Worm (Caenorhabditis elegans) whole organism, late embryonic: Measurements from ENCODE around the gene skr-8.

Source experiments
- C38D4.7 ChIP-seq: fragments of 200-800 bp; sonication (Bioruptor generic); optimal IDR thresholded peaks from 2 replicates; lab custom pipeline; 2018; ENCODE audit warnings: mild to moderate bottlenecking, missing genetic modification characterization, moderate library complexity, missing compliant biosample characterization
- F13H6.1 ChIP-seq: sonication (generic microtip); optimal IDR thresholded peaks from 2 replicates; lab custom pipeline; 2016; ENCODE audit warnings: missing genetic modification characterization, missing compliant biosample characterization
- K09A11.1 ChIP-seq: sonication (generic microtip); optimal IDR thresholded peaks from 2 replicates; lab custom pipeline; 2017; ENCODE audit warnings: antibody characterized with exemption, mild to moderate bottlenecking, missing genetic modification characterization, missing compliant biosample characterization; ENCODE audit not compliant: insufficient read depth
- T23F11.4 ChIP-seq: fragments of 200-800 bp; sonication (Bioruptor generic); optimal IDR thresholded peaks from 2 replicates; lab custom pipeline; 2018; ENCODE audit warnings: mild to moderate bottlenecking, missing genetic modification characterization, missing compliant biosample characterization
- Y22D7AL.16 ChIP-seq: sonication (generic microtip); optimal IDR thresholded peaks from 2 replicates; lab custom pipeline; 2016; ENCODE audit warnings: missing genetic modification characterization, missing compliant biosample characterization
- ceh-14 ChIP-seq: sonication (generic microtip); optimal IDR thresholded peaks from 2 replicates; lab custom pipeline; 2016; ENCODE audit warnings: missing genotype, missing genetic modification characterization, missing compliant biosample characterization
- ceh-18 ChIP-seq: sonication (generic microtip); optimal IDR thresholded peaks from 2 replicates; lab custom pipeline; 2016; ENCODE audit warnings: missing genetic modification characterization, missing compliant biosample characterization
- ceh-19 ChIP-seq: fragments of 200-800 bp; sonication (Bioruptor generic); optimal IDR thresholded peaks from 2 replicates; lab custom pipeline; 2018; ENCODE audit warnings: mild to moderate bottlenecking, missing genetic modification characterization, missing compliant biosample characterization
- ceh-22 ChIP-seq: sonication (generic microtip); optimal IDR thresholded peaks from 2 replicates; lab custom pipeline; 2017; ENCODE audit warnings: missing biosample characterization, missing genetic modification characterization
- ceh-31 ChIP-seq: sonication (generic microtip); optimal IDR thresholded peaks from 2 replicates; lab custom pipeline; 2016; ENCODE audit warnings: missing genetic modification characterization, missing compliant biosample characterization
- ceh-45 ChIP-seq: fragments of 200-800 bp; sonication (Bioruptor generic); IDR thresholded peaks from 2 replicates; pipeline ENCODE4 v1.3.6; 2022; ENCODE audit warnings: missing genetic modification reagents, missing genetic modification characterization, missing compliant biosample characterization
- ceh-48 ChIP-seq: sonication (generic microtip); optimal IDR thresholded peaks from 2 replicates; lab custom pipeline; 2016; ENCODE audit warnings: missing genetic modification characterization, inconsistent platforms, missing compliant biosample characterization
- elt-2 ChIP-seq: sonication (generic microtip); optimal IDR thresholded peaks from 2 replicates; lab custom pipeline; 2016; ENCODE audit warnings: missing genetic modification reagents, missing genetic modification characterization, missing compliant biosample characterization
- ets-4 ChIP-seq: sonication (generic microtip); optimal IDR thresholded peaks from 2 replicates; lab custom pipeline; 2016; ENCODE audit warnings: missing genetic modification characterization, missing compliant biosample characterization
- fax-1 ChIP-seq: sonication (generic microtip); optimal IDR thresholded peaks from 2 replicates; lab custom pipeline; 2016; ENCODE audit warnings: missing genotype, missing genetic modification characterization, missing compliant biosample characterization
- fkh-10 ChIP-seq: fragments of 150-350 bp; optimal IDR thresholded peaks from 2 replicates; lab custom pipeline; 2014; ENCODE audit warnings: missing biosample characterization, missing genetic modification reagents, missing genetic modification characterization
- fkh-6 ChIP-seq: sonication (generic microtip); optimal IDR thresholded peaks from 2 replicates; lab custom pipeline; 2016; ENCODE audit warnings: missing genetic modification characterization, missing compliant biosample characterization
- gmeb-2 ChIP-seq: sonication (generic microtip); optimal IDR thresholded peaks from 2 replicates; lab custom pipeline; 2016; ENCODE audit warnings: missing genetic modification characterization, inconsistent platforms, missing compliant biosample characterization
- hlh-6 ChIP-seq: sonication (generic microtip); optimal IDR thresholded peaks from 2 replicates; lab custom pipeline; 2016; ENCODE audit warnings: missing genotype, missing genetic modification characterization, missing compliant biosample characterization
- hlh-8 ChIP-seq: sonication (generic microtip); optimal IDR thresholded peaks from 2 replicates; lab custom pipeline; 2016; ENCODE audit warnings: missing genotype, missing genetic modification characterization, missing compliant biosample characterization
- lim-6 ChIP-seq: sonication (generic microtip); optimal IDR thresholded peaks from 2 replicates; lab custom pipeline; 2016; ENCODE audit warnings: missing genetic modification characterization, missing compliant biosample characterization
- madf-2 ChIP-seq: sonication (generic microtip); optimal IDR thresholded peaks from 2 replicates; lab custom pipeline; 2017; ENCODE audit warnings: missing genetic modification characterization, missing compliant biosample characterization
- nfya-1 ChIP-seq: sonication (generic microtip); optimal IDR thresholded peaks from 2 replicates; lab custom pipeline; 2017; ENCODE audit warnings: missing genetic modification characterization, mild to moderate bottlenecking, missing compliant biosample characterization, antibody characterized with exemption, moderate library complexity
- nhr-11 ChIP-seq: fragments of 150-350 bp; optimal IDR thresholded peaks from 2 replicates; lab custom pipeline; 2014; ENCODE audit warnings: missing biosample characterization, missing genetic modification characterization
- odd-2 ChIP-seq: sonication (generic microtip); optimal IDR thresholded peaks from 2 replicates; lab custom pipeline; 2017; ENCODE audit warnings: antibody characterized with exemption, mild to moderate bottlenecking, missing genetic modification characterization, missing compliant biosample characterization
- pag-3 ChIP-seq: sonication (generic microtip); optimal IDR thresholded peaks from 2 replicates; lab custom pipeline; 2016; ENCODE audit warnings: missing compliant biosample characterization, missing genetic modification characterization, borderline replicate concordance
- pat-9 ChIP-seq: fragments of 200-800 bp; sonication (Bioruptor generic); optimal IDR thresholded peaks from 2 replicates; lab custom pipeline; 2018; ENCODE audit warnings: mild to moderate bottlenecking, missing genetic modification characterization, moderate library complexity, missing compliant biosample characterization
- pax-1 ChIP-seq: fragments of 150-350 bp; optimal IDR thresholded peaks from 2 replicates; lab custom pipeline; 2014; ENCODE audit warnings: missing biosample characterization, missing genetic modification characterization
- pha-2 ChIP-seq: sonication (generic microtip); optimal IDR thresholded peaks from 2 replicates; lab custom pipeline; 2017; ENCODE audit warnings: mild to moderate bottlenecking, missing genetic modification characterization, missing compliant biosample characterization
- ref-2 ChIP-seq: sonication (generic microtip); optimal IDR thresholded peaks from 2 replicates; lab custom pipeline; 2016; ENCODE audit warnings: missing genetic modification characterization, missing compliant biosample characterization
- sdc-2 ChIP-seq: sonication (generic microtip); optimal IDR thresholded peaks from 2 replicates; lab custom pipeline; 2016; ENCODE audit warnings: missing genotype, missing genetic modification characterization, missing compliant biosample characterization
- sox-4 ChIP-seq: sonication (generic microtip); optimal IDR thresholded peaks from 2 replicates; lab custom pipeline; 2017; ENCODE audit warnings: mild to moderate bottlenecking, missing genetic modification characterization, inconsistent platforms, missing compliant biosample characterization
- syd-9 ChIP-seq: sonication (generic microtip); optimal IDR thresholded peaks from 2 replicates; lab custom pipeline; 2016; ENCODE audit warnings: mild to moderate bottlenecking, missing genetic modification characterization, moderate library complexity, missing compliant biosample characterization
- tbx-2 ChIP-seq: sonication (generic microtip); optimal IDR thresholded peaks from 2 replicates; lab custom pipeline; 2016; ENCODE audit warnings: missing genetic modification characterization, missing compliant biosample characterization
- ttx-3 ChIP-seq: sonication (generic microtip); optimal IDR thresholded peaks from 2 replicates; lab custom pipeline; 2016; ENCODE audit warnings: missing genetic modification reagents, missing genetic modification characterization, missing compliant biosample characterization
- unc-42 ChIP-seq: sonication (generic microtip); optimal IDR thresholded peaks from 2 replicates; lab custom pipeline; 2016; ENCODE audit warnings: missing genotype, missing genetic modification characterization, missing compliant biosample characterization
- unc-86 ChIP-seq: sonication (generic microtip); optimal IDR thresholded peaks from 2 replicates; lab custom pipeline; 2016; ENCODE audit warnings: missing genetic modification characterization, missing compliant biosample characterization
- ztf-16 ChIP-seq: sonication (generic microtip); optimal IDR thresholded peaks from 2 replicates; lab custom pipeline; 2017; ENCODE audit warnings: missing genetic modification characterization, missing compliant biosample characterization

The skr-8 gene

DNA sequence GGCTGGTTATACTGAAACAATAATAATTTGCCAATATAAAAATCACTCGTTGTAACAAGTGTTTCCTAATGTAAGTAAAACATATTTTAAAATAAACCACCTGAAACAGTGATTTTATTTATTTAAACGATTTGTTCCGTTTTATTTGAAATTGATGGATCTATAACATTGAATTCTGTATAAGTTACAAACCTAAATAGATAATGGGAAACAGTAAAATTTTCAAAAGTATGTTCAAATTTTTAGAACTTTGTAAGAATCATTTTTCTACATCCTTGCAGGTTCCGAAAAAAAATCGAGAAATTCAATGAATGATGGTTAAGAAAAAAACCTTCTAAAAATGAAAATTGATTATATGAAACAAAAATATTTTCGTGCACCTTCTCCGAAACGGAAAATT lies 27.9 kb upstream of the skr-8 start:
- no peak for TF ChIP-seq ceh-22 (tag; lab: Kevin White, UChicago)
- no peak for TF ChIP-seq unc-42 (tag; lab: Kevin White, UChicago)
- TF ChIP-seq nfya-1 (tag; lab: Kevin White, UChicago) = no peak
- TF ChIP-seq lim-6 (tag; lab: Kevin White, UChicago) = no peak
- no peak for TF ChIP-seq T23F11.4 (GFP tag; lab: Kevin White, UChicago)
- TF ChIP-seq hlh-6 (tag; lab: Kevin White, UChicago) = no peak

ce11 chrIV:17191791-17192190 lies 26.2 kb upstream of the skr-8 start, which contains the start of gene flp-17:
Gene flp-17, minus strand, starts transcription at chrIV:17191891.
- TF ChIP-seq madf-2 (no peak), odd-2 (no peak), pha-2 (no peak), gmeb-2 (tag; lab: Kevin White, UChicago) (no peak), hlh-6 (tag; lab: Kevin White, UChicago) (no peak), ceh-19 (GFP tag; lab: Kevin White, UChicago) (no peak), sox-4 (no peak), hlh-8 (tag; lab: Kevin White, UChicago) (no peak), ceh-14 (tag; lab: Kevin White, UChicago) (no peak), ceh-22 (tag; lab: Kevin White, UChicago) (no peak), elt-2 (tag; lab: Kevin White, UChicago) (no peak), tbx-2 (tag; lab: Kevin White, UChicago) (no peak), ref-2 (tag; lab: Kevin White, UChicago) (no peak), F13H6.1 (no peak)

- TF ChIP-seq sdc-2 (tag; lab: Kevin White, UChicago) (no peak), Y22D7AL.16 (tag; lab: Kevin White, UChicago) (no peak), unc-86 (tag; lab: Kevin White, UChicago) (no peak), fkh-6 (tag; lab: Kevin White, UChicago) (no peak), pag-3 (no peak), ref-2 (tag; lab: Kevin White, UChicago) (no peak), fax-1 (tag; lab: Kevin White, UChicago) (no peak), ceh-45 (GFP tag; lab: Robert Waterston, UW) (no peak), ztf-16 (no peak), elt-2 (tag; lab: Kevin White, UChicago) (no peak), madf-2 (no peak), fkh-10 (GFP tag; lab: Kevin White, UChicago) (no peak), ttx-3 (tag; lab: Kevin White, UChicago) (no peak)
Observed at ce11 chrIV:17189193-17189592, 23.6 kb upstream of the skr-8 start.

ce11 chrIV:17183629-17184028 lies 18.0 kb upstream of the skr-8 start, which contains the start of gene col-138:
Gene col-138, minus strand, starts transcription at chrIV:17183729.
- TF ChIP-seq ets-4 (tag; lab: Kevin White, UChicago) (no peak), syd-9 (tag; lab: Kevin White, UChicago) (no peak), K09A11.1 (no peak), ceh-31 (tag; lab: Kevin White, UChicago) (no peak), madf-2 (no peak), nhr-11 (tag; lab: Kevin White, UChicago) (no peak), pat-9 (tag; lab: Kevin White, UChicago) (no peak), ceh-19 (GFP tag; lab: Kevin White, UChicago) (no peak), pax-1 (no peak), ceh-48 (tag; lab: Kevin White, UChicago) (no peak), C38D4.7 (GFP tag; lab: Kevin White, UChicago) (no peak), ceh-18 (no peak), pha-2 (no peak), lim-6 (tag; lab: Kevin White, UChicago) (no peak)
